Worm (Caenorhabditis elegans) whole organism, L4 larva: Measurements from ENCODE around the gene end-1.

Experiments
- dve-1 ChIP-seq: sonication (generic microtip); optimal IDR thresholded peaks from 2 replicates; lab custom pipeline; 2017; ENCODE audit warnings: antibody characterized with exemption, mild to moderate bottlenecking, missing genetic modification characterization, missing compliant biosample characterization; ENCODE audit not compliant: insufficient read depth
- hmg-1.1 ChIP-seq: fragments of 200-800 bp; sonication (Bioruptor generic); IDR thresholded peaks from 2 replicates; pipeline ENCODE4 v1.3.6; 2022; ENCODE audit warnings: missing genetic modification reagents, missing genetic modification characterization, missing compliant biosample characterization
- lin-13 ChIP-seq: fragments of 150-350 bp; optimal IDR thresholded peaks from 2 replicates; lab custom pipeline; 2014; ENCODE audit warnings: missing biosample characterization, missing genetic modification reagents, missing genetic modification characterization
- nhr-76 ChIP-seq: fragments of 150-350 bp; optimal IDR thresholded peaks from 2 replicates; lab custom pipeline; 2014; ENCODE audit warnings: missing biosample characterization, missing genetic modification characterization
- pha-4 ChIP-seq, 2 experiments: fragments of 150-350 bp in 1 of 2; fragments of 200-800 bp in 1 of 2; sonication (Bioruptor generic) in 1 of 2; IDR thresholded peaks in 1 of 2; optimal IDR thresholded peaks in 1 of 2; 2 replicates each; pipeline versions ENCODE4 v1.3.6 to Lab custom; 2014 to 2022; ENCODE audit warnings: missing genetic modification characterization in 2 of 2, missing genetic modification reagents in 2 of 2, missing biosample characterization in 1 of 2, missing compliant biosample characterization in 1 of 2

DNA sequence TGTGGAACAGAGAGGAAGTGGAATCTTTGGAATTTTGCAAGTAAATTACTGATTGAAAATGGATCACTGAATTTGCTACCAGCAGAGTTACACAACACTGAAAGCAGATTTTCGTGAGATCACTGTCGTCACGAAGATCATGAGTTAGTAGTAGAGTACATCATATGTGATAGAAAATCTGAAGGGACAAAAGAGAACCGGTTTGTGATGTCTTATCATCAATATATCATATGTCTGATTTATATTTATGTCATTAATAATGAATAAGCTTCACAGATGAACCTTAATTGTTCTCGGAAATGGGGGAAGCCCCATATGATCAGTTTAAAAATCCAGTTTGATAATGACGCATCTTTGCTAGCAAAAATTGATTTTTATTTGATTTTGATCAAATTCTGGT, 48.9 kb upstream of the end-1 start:
- TF ChIP-seq hmg-1.1 (GFP tag; lab: Robert Waterston, UW) = no peak
- no peak for TF ChIP-seq nhr-76 (tag; lab: Kevin White, UChicago)
- no peak for TF ChIP-seq dve-1 (tag; lab: Kevin White, UChicago)
- TF ChIP-seq lin-13 (GFP tag; lab: Kevin White, UChicago) = no peak
- TF ChIP-seq pha-4 (GFP tag; IDR thresholded peaks at IDR 0.05; lab: Robert Waterston, UW) = no peak
- TF ChIP-seq pha-4 (tag; optimal IDR thresholded peaks at IDR 0.05; lab: Kevin White, UChicago) = no peak
